Fruit fly (Drosophila melanogaster): Measurements from ENCODE around the gene Nlp.

Gene Nlp

dm6 chr3R:30000286-30000685 is 4.3 kb upstream of the Nlp start, which contains the start of gene Tace (continued):
- TF ChIP-seq ase (GFP tag; IDR thresholded peaks at IDR 0.05) (no peak), gcm2 (GFP tag; optimal IDR thresholded peaks at IDR 0.05) (no peak), E2f1 (GFP tag; IDR thresholded peaks at IDR 0.05) (no peak), CG8388 (GFP tag; optimal IDR thresholded peaks at IDR 0.05) (no peak), caup (GFP tag; optimal IDR thresholded peaks at IDR 0.05; ENCODE audit: severe bottlenecking) (no peak), CG1603 (tag; optimal IDR thresholded peaks at IDR 0.05) (peak; percentile 16), al (GFP tag; IDR thresholded peaks at IDR 0.05) (no peak), trem (tag; optimal IDR thresholded peaks at IDR 0.05) (peak; percentile 31), Hr78 (GFP tag; optimal IDR thresholded peaks at IDR 0.05) (no peak), CG17328 (GFP tag; IDR thresholded peaks at IDR 0.05) (no peak), CG2116 (GFP tag; optimal IDR thresholded peaks at IDR 0.05) (no peak), nerfin-1 (tag; optimal IDR thresholded peaks at IDR 0.05) (peak; percentile 30), zen (tag; optimal IDR thresholded peaks at IDR 0.05) (peak; percentile 48), jigr1 (GFP tag; IDR thresholded peaks at IDR 0.05) (no peak), CG11093 (GFP tag; IDR thresholded peaks at IDR 0.05) (no peak), unc-4 (GFP tag; IDR thresholded peaks at IDR 0.05; ENCODE audit: partially characterized antibody) (no peak), dati (GFP tag; IDR thresholded peaks at IDR 0.05) (no peak), GATAe (GFP tag; conservative IDR thresholded peaks at IDR 0.05) (no peak), Ada2b (GFP tag; IDR thresholded peaks at IDR 0.05) (no peak), YL-1 (GFP tag; optimal IDR thresholded peaks at IDR 0.05) (peak; percentile 5), pros (GFP tag; optimal IDR thresholded peaks at IDR 0.05) (no peak), CG9797 (GFP tag; optimal IDR thresholded peaks at IDR 0.05) (peak; percentile 15), pnt (GFP tag; optimal IDR thresholded peaks at IDR 0.05) (no peak), Trl (optimal IDR thresholded peaks at IDR 0.05) (no peak), Trl (GFP tag; optimal IDR thresholded peaks at IDR 0.05) (no peak), toy (GFP tag; IDR thresholded peaks at IDR 0.05) (no peak), E2f2 (GFP tag; IDR thresholded peaks at IDR 0.05) (peak; percentile 68), CG7786 (GFP tag; optimal IDR thresholded peaks at IDR 0.05) (no peak), CG9609 (GFP tag; optimal IDR thresholded peaks at IDR 0.05) (no peak), CG33557 (GFP tag; optimal IDR thresholded peaks at IDR 0.05) (no peak), CG13123 (GFP tag; optimal IDR thresholded peaks at IDR 0.05) (no peak), amos (GFP tag; IDR thresholded peaks at IDR 0.05; ENCODE audit: partially characterized antibody) (no peak), pzg (GFP tag; optimal IDR thresholded peaks at IDR 0.05) (peak; percentile 44), MESR4 (GFP tag; optimal IDR thresholded peaks at IDR 0.05) (peak; percentile 39), CG4854 (GFP tag; optimal IDR thresholded peaks at IDR 0.05) (no peak), CG14014 (GFP tag; IDR thresholded peaks at IDR 0.05) (no peak), Dip3 (GFP tag; optimal IDR thresholded peaks at IDR 0.05) (no peak), chinmo (GFP tag; IDR thresholded peaks at IDR 0.05; ENCODE audit: partially characterized antibody) (0 out of 4 replicates have a peak, but pooled peaks have one; percentile 20), CG4617 (GFP tag; optimal IDR thresholded peaks at IDR 0.05; ENCODE audit: borderline replicate concordance) (no peak), CG7357 (GFP tag; IDR thresholded peaks at IDR 0.05) (no peak), CG7839 (tag; optimal IDR thresholded peaks at IDR 0.05) (no peak), CG13775 (GFP tag; optimal IDR thresholded peaks at IDR 0.05) (no peak), CG13296 (GFP tag; optimal IDR thresholded peaks at IDR 0.05) (no peak), kah (GFP tag; optimal IDR thresholded peaks at IDR 0.05) (no peak), Myb (GFP tag; optimal IDR thresholded peaks at IDR 0.05) (peak; percentile 76), CG8478 (optimal IDR thresholded peaks at IDR 0.05) (no peak), cwo (GFP tag; optimal IDR thresholded peaks at IDR 0.05) (no peak), Dfd (GFP tag; optimal IDR thresholded peaks at IDR 0.05) (no peak), CG10462 (GFP tag; optimal IDR thresholded peaks at IDR 0.05) (peak; percentile 95), mam (GFP tag; optimal IDR thresholded peaks at IDR 0.05) (no peak), twi (tag; optimal IDR thresholded peaks at IDR 0.05) (no peak), Dad (GFP tag; optimal IDR thresholded peaks at IDR 0.05) (no peak)

Data from whole organism, embryonic.